Fruit fly (Drosophila melanogaster) whole organism, pupa: ENCODE measurements around the gene CG13898.
A peak's percentile ranks its signal among the peaks of the same experiment; 100 is the strongest.

ENCODE experiments used
- CG10348 ChIP-seq: fragments of 200-800 bp; sonication (Bioruptor generic); IDR thresholded peaks from 2 replicates; pipeline ENCODE4 v1.3.6; 2022; ENCODE audit warnings: missing biosample characterization, missing genetic modification characterization
- CG12605 ChIP-seq: fragments of 200-800 bp; sonication (Bioruptor generic); IDR thresholded peaks from 2 replicates; pipeline ENCODE4 v1.3.6; 2022; ENCODE audit warnings: missing biosample characterization, missing genetic modification characterization
- CG13204 ChIP-seq: fragments of 200-800 bp; sonication (Bioruptor generic); optimal IDR thresholded peaks from 2 replicates; lab custom pipeline; 2018; ENCODE audit warnings: missing biosample characterization, mild to moderate bottlenecking, missing genetic modification characterization, moderate library complexity
- CG14655 ChIP-seq: fragments of 200-800 bp; sonication (Bioruptor generic); optimal IDR thresholded peaks from 3 replicates; lab custom pipeline; 2017; ENCODE audit warnings: mild to moderate bottlenecking, missing biosample characterization, missing genetic modification reagents, missing genetic modification characterization
- CG15710 ChIP-seq: fragments of 200-800 bp; sonication (Bioruptor generic); optimal IDR thresholded peaks from 2 replicates; lab custom pipeline; 2018; ENCODE audit warnings: missing biosample characterization, mild to moderate bottlenecking, missing genetic modification characterization, moderate library complexity
- CG17806 ChIP-seq: fragments of 200-800 bp; sonication (Bioruptor generic); optimal IDR thresholded peaks from 2 replicates; lab custom pipeline; 2018; ENCODE audit warnings: missing biosample characterization, mild to moderate bottlenecking, missing genetic modification characterization, moderate library complexity
- CG32121 ChIP-seq: fragments of 200-800 bp; sonication (Bioruptor generic); IDR thresholded peaks from 2 replicates; pipeline ENCODE4 v1.3.6; 2022; ENCODE audit warnings: missing biosample characterization, missing genetic modification characterization
- CG34367 ChIP-seq: fragments of 200-800 bp; sonication (Bioruptor generic); optimal IDR thresholded peaks from 2 replicates; lab custom pipeline; 2018; ENCODE audit warnings: missing biosample characterization, mild to moderate bottlenecking, missing genetic modification characterization
- CG4496 ChIP-seq: fragments of 200-800 bp; sonication (Bioruptor generic); IDR thresholded peaks from 3 replicates; pipeline ENCODE4 v1.3.6; 2022; ENCODE audit warnings: missing biosample characterization, missing genetic modification characterization
- CG8159 ChIP-seq: fragments of 200-800 bp; sonication (Bioruptor generic); optimal IDR thresholded peaks from 3 replicates; lab custom pipeline; 2018; ENCODE audit warnings: missing biosample characterization, mild to moderate bottlenecking, missing genetic modification characterization, moderate library complexity
- CG8301 ChIP-seq: fragments of 200-800 bp; sonication (Bioruptor generic); optimal IDR thresholded peaks from 2 replicates; lab custom pipeline; 2018; ENCODE audit warnings: missing biosample characterization, mild to moderate bottlenecking, missing genetic modification characterization
- CG9948 ChIP-seq: fragments of 200-800 bp; sonication (Bioruptor generic); optimal IDR thresholded peaks from 2 replicates; lab custom pipeline; 2018; ENCODE audit warnings: missing biosample characterization, mild to moderate bottlenecking, missing genetic modification characterization, moderate library complexity
- D1 ChIP-seq: fragments of 200-800 bp; sonication (Bioruptor generic); optimal IDR thresholded peaks from 2 replicates; lab custom pipeline; 2018; ENCODE audit warnings: missing biosample characterization, mild to moderate bottlenecking, missing genetic modification characterization, moderate library complexity
- EcR ChIP-seq: fragments of 200-800 bp; sonication (Bioruptor generic); optimal IDR thresholded peaks from 3 replicates; lab custom pipeline; 2019; ENCODE audit warnings: missing biosample characterization, missing genetic modification characterization, mild to moderate bottlenecking, moderate library complexity, missing genetic modification reagents
- Ets98B ChIP-seq: fragments of 200-800 bp; sonication (Bioruptor generic); IDR thresholded peaks from 2 replicates; pipeline ENCODE4 v1.3.6; 2022; ENCODE audit warnings: missing biosample characterization, missing genetic modification characterization
- Pif1A ChIP-seq: fragments of 200-800 bp; sonication (Bioruptor generic); optimal IDR thresholded peaks from 3 replicates; lab custom pipeline; 2016; ENCODE audit warnings: missing biosample characterization, missing genetic modification characterization
- Pif1B ChIP-seq: fragments of 200-800 bp; sonication (Bioruptor generic); optimal IDR thresholded peaks from 3 replicates; lab custom pipeline; 2016; ENCODE audit warnings: missing biosample characterization, missing genetic modification characterization
- Snoo ChIP-seq: fragments of 200-800 bp; sonication (Bioruptor generic); optimal IDR thresholded peaks from 3 replicates; lab custom pipeline; 2017; ENCODE audit warnings: missing biosample characterization, mild to moderate bottlenecking, missing genetic modification characterization, inconsistent platforms
- fd96Ca ChIP-seq: fragments of 200-800 bp; sonication (Bioruptor generic); IDR thresholded peaks from 3 replicates; pipeline ENCODE4 v1.3.6; 2022; ENCODE audit warnings: missing biosample characterization, missing genetic modification characterization
- gl ChIP-seq: fragments of 200-800 bp; sonication (Bioruptor generic); optimal IDR thresholded peaks from 2 replicates; lab custom pipeline; 2018; ENCODE audit warnings: missing biosample characterization, mild to moderate bottlenecking, missing genetic modification characterization
- rn ChIP-seq: fragments of 200-800 bp; sonication (Bioruptor generic); IDR thresholded peaks from 2 replicates; pipeline ENCODE4 v1.3.6; 2022; ENCODE audit warnings: missing biosample characterization, missing genetic modification characterization

CG13898 gene

DNA sequence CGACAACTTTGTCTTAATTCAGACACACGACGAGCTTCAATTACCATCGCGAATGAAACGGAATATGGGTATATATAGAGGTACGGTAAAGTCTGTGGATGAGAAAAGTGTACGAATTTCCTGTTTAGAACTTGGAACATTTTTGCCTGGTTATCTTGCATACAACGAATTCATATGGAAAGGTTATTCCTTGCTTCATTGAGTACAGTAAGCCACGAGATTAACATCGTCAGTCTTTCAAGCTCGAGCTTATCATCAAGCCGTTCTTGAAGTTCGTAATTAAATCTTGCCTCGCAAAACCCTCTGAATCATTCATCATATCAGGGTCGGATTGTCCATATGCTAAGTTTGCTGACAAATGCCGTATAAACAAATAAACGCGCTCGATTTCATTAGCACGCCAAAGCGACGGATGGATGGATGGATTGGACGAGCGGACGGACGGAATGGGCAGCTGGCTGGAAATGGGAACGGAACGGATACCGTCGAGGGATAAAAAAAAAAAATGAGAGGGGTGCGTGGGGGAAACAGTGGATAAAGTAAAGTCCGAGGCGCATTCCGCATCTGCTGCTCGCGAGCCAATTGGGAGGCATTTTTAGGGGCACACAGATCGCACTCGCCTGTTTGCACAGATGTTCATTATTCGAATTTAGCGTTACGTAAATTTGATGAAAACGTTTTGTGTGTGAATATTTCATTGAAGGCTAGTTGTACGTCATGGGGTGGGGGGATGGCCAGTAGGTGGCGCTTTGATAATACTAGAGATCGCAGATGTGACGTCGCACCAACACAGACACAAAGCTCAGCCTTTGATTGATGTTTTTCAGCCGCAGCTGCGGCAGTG, 29.4 kb downstream of the CG13898 start:
- 0 out of 2 replicates have a peak, but pooled peaks have one; percentile 6 for TF ChIP-seq CG12605 (GFP tag; lab: Robert Waterston, UW)
- TF ChIP-seq rn (GFP tag; lab: Robert Waterston, UW): no peak
- TF ChIP-seq EcR (GFP tag; lab: Kevin White, UChicago): no peak
- no peak for TF ChIP-seq CG17806 (tag; lab: Kevin White, UChicago)
- TF ChIP-seq Snoo (tag; lab: Kevin White, UChicago): no peak
- TF ChIP-seq CG8159 (tag; lab: Kevin White, UChicago): no peak

DNA sequence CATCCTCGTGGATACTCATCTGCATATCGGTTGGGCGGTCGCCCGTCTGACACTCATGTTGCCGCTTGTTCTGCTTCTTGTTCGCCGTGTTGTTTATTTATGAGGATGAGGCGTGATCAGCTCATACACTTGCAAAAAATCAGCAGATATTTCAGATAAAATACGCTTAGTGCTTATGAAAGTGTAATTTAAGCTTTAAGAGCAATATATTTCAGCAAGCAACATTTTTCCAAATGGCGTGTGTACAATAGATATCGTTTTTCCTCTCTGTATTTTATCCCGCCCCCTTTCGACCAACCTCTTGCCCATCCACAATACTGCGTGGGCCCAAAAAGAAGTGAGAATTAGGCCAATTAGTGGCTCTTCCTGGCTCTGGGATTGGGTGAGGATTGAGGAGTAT, 31.7 kb downstream of the CG13898 start:
- peak; percentile 44 for TF ChIP-seq Snoo (tag; lab: Kevin White, UChicago)
- peak; percentile 41 for TF ChIP-seq CG15710 (tag; lab: Kevin White, UChicago)
- TF ChIP-seq CG10348: no peak
- peak; percentile 49 for TF ChIP-seq CG8159 (tag; lab: Kevin White, UChicago)
- TF ChIP-seq CG4496 (GFP tag; lab: Robert Waterston, UW): peak; percentile 67
- TF ChIP-seq Pif1B (GFP tag; lab: Kevin White, UChicago): no peak
- no peak for TF ChIP-seq CG13204
- no peak for TF ChIP-seq D1 (tag; lab: Kevin White, UChicago)
- peak; percentile 54 for TF ChIP-seq CG14655 (GFP tag; lab: Kevin White, UChicago)
- no peak for TF ChIP-seq rn (GFP tag; lab: Robert Waterston, UW)
- peak; percentile 50; the same call in 1 of the 3 replicates for TF ChIP-seq fd96Ca (GFP tag; lab: Robert Waterston, UW)
- peak; percentile 4 for TF ChIP-seq CG34367 (tag; lab: Kevin White, UChicago)
- TF ChIP-seq EcR (GFP tag; lab: Kevin White, UChicago): no peak
- TF ChIP-seq Pif1A (GFP tag; lab: Kevin White, UChicago): peak; percentile 10
- peak; percentile 54 for TF ChIP-seq CG17806 (tag; lab: Kevin White, UChicago)
- peak; percentile 48 for TF ChIP-seq CG9948 (tag; lab: Kevin White, UChicago)
- peak; percentile 52 for TF ChIP-seq CG8301 (tag; lab: Kevin White, UChicago)
- TF ChIP-seq gl (tag; lab: Kevin White, UChicago): no peak
- TF ChIP-seq CG32121 (GFP tag; lab: Robert Waterston, UW): peak; percentile 36; the same call in 1 of the 2 replicates
- peak; percentile 59 for TF ChIP-seq Ets98B
- no peak for TF ChIP-seq CG12605 (GFP tag; lab: Robert Waterston, UW)

DNA sequence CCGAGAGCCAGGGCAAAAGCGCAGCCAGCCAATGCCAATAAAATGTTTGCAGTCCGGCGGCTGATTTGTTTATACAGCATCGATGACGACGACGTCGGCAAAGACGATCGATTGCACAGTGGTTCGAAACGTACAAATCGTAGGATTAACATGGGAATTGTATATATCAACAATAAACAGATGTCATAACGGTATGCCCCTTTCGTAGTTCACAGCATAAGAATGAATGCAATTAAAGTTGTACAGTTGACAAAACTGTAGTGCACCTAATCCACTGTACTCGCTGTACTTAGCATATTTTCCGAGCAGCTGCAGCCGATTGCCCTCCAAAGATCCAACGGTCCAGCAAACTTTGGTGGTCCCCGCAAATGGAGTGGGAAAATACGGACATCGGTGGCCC, 32.5 kb downstream of the CG13898 start:
- TF ChIP-seq Snoo (tag; lab: Kevin White, UChicago): peak; percentile 86
- TF ChIP-seq EcR (GFP tag; lab: Kevin White, UChicago): no peak
- peak; percentile 72 for TF ChIP-seq gl (tag; lab: Kevin White, UChicago)
- peak; percentile 82 for TF ChIP-seq Ets98B
- TF ChIP-seq CG9948 (tag; lab: Kevin White, UChicago): peak; percentile 79
- peak; percentile 81 for TF ChIP-seq CG17806 (tag; lab: Kevin White, UChicago)
- peak; percentile 86 for TF ChIP-seq Pif1A (GFP tag; lab: Kevin White, UChicago)
- peak; percentile 77 for TF ChIP-seq CG8301 (tag; lab: Kevin White, UChicago)
- peak; percentile 69; the same call in 1 of the 2 replicates for TF ChIP-seq CG32121 (GFP tag; lab: Robert Waterston, UW)
- TF ChIP-seq CG10348: 0 out of 2 replicates have a peak, but pooled peaks have one; percentile 26
- TF ChIP-seq D1 (tag; lab: Kevin White, UChicago): no peak
- TF ChIP-seq CG34367 (tag; lab: Kevin White, UChicago): peak; percentile 79
- peak; percentile 84 for TF ChIP-seq CG4496 (GFP tag; lab: Robert Waterston, UW)
- no peak for TF ChIP-seq rn (GFP tag; lab: Robert Waterston, UW)
- TF ChIP-seq CG14655 (GFP tag; lab: Kevin White, UChicago): peak; percentile 81
- TF ChIP-seq CG13204: peak; percentile 41
- TF ChIP-seq Pif1B (GFP tag; lab: Kevin White, UChicago): peak; percentile 85
- peak; percentile 77 for TF ChIP-seq CG8159 (tag; lab: Kevin White, UChicago)
- TF ChIP-seq fd96Ca (GFP tag; lab: Robert Waterston, UW): peak; percentile 85
- peak; percentile 75 for TF ChIP-seq CG15710 (tag; lab: Kevin White, UChicago)
- peak; percentile 76; the same call in 1 of the 2 replicates for TF ChIP-seq CG12605 (GFP tag; lab: Robert Waterston, UW)

DNA sequence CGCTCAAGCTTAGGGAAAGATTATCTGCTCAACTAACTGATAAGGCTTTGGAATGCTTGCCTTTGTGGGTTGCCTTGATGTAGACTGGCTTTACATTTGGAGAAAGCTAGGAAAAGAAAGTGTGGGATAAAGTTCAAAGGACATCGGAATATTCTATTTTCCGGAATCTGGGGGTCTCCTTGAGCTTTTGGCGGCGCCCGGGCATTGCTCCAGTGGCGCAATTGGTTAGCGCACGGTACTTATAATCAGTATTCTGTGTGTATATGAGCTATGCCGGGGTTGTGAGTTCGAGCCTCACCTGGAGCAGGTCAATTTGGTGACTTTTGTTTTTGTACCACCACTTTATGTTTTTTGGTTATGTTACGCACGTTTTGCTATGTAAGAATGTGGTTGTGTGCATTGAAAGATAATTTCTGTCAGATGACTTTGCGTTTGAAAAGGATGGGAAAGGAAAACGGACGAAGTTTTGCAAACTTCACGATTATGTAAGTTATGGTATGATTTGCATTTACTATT, 33.6 kb downstream of the CG13898 start:
- peak; percentile 25; the same call in 1 of the 3 replicates for TF ChIP-seq CG4496 (GFP tag; lab: Robert Waterston, UW)
- TF ChIP-seq CG9948 (tag; lab: Kevin White, UChicago): no peak

DNA sequence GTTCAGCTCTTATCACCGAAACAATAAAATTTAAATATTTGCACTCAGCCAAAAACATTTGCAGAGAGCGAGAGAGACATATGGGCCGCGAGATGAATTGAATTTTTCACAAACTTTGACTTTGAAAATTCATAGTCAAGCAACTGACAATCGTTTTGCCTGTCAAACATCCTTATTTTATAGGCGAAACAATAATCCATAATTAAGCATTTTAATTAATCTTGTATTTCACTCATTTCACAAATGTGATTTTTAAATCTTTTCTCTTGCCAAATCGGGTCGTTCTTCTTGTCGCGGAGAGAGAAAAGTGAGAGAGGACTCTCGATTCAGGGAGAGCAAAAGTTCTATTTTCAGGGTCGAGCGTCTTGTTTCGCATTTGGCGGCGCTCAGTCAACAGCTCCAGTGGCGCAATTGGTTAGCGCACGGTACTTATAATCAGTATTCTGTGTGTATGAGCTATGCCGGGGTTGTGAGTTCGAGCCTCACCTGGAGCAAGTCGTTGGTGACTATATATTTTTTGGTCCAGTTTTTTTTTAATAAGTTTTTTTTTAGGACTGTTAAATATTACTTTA, 34.7 kb downstream of the CG13898 start:
- TF ChIP-seq D1 (tag; lab: Kevin White, UChicago) (no peak), gl (tag; lab: Kevin White, UChicago) (no peak), CG8301 (tag; lab: Kevin White, UChicago) (no peak), CG14655 (GFP tag; lab: Kevin White, UChicago) (no peak), CG32121 (GFP tag; lab: Robert Waterston, UW) (no peak), CG10348 (no peak), CG9948 (tag; lab: Kevin White, UChicago) (no peak), EcR (GFP tag; lab: Kevin White, UChicago) (peak; percentile 39), CG4496 (GFP tag; lab: Robert Waterston, UW) (peak; percentile 22; the same call in 1 of the 3 replicates), Pif1A (GFP tag; lab: Kevin White, UChicago) (no peak), CG17806 (tag; lab: Kevin White, UChicago) (no peak), fd96Ca (GFP tag; lab: Robert Waterston, UW) (no peak), Pif1B (GFP tag; lab: Kevin White, UChicago) (no peak), Ets98B (peak; percentile 45), CG12605 (GFP tag; lab: Robert Waterston, UW) (peak; percentile 62), Snoo (tag; lab: Kevin White, UChicago) (no peak), CG15710 (tag; lab: Kevin White, UChicago) (no peak)
